Worm (Caenorhabditis elegans) whole organism, L4/young adult: ENCODE results near the gene ncx-8.

Source experiments
- W03F9.2 ChIP-seq: fragments of 150-350 bp; optimal IDR thresholded peaks from 2 replicates; lab custom pipeline; 2014; ENCODE audit warnings: missing biosample characterization, missing genetic modification characterization
- dao-5 ChIP-seq: sonication (generic microtip); optimal IDR thresholded peaks from 2 replicates; lab custom pipeline; 2016; ENCODE audit warnings: missing genotype, missing genetic modification characterization, moderate library complexity, missing compliant biosample characterization
- him-1 ChIP-seq: sonication (generic microtip); optimal IDR thresholded peaks from 2 replicates; lab custom pipeline; 2016; ENCODE audit warnings: missing genotype, missing genetic modification reagents, missing genetic modification characterization, missing compliant biosample characterization

- no peak for TF ChIP-seq W03F9.2
- no peak for TF ChIP-seq dao-5 (tag; lab: Kevin White, UChicago)
- no peak for TF ChIP-seq him-1
Observed at ce11 chrV:5030715-5031114, 43.7 kb upstream of the ncx-8 start, which contains the start of gene swt-7.
